Fruit fly (Drosophila melanogaster) whole organism, wandering third instar larva: ENCODE data around the gene Taf1.

ENCODE experiments used
- Abd-B ChIP-seq: fragments of >200 bp; optimal IDR thresholded peaks from 2 replicates; lab custom pipeline; 2017; ENCODE audit warnings: missing biosample characterization, missing genetic modification characterization
- CG32264 ChIP-seq: fragments of 200-800 bp; sonication (Bioruptor generic); optimal IDR thresholded peaks from 2 replicates; lab custom pipeline; 2016; ENCODE audit warnings: missing biosample characterization, missing genetic modification characterization
- CrebA ChIP-seq: fragments of 200-800 bp; sonication (Bioruptor generic); optimal IDR thresholded peaks from 2 replicates; lab custom pipeline; 2016; ENCODE audit warnings: missing biosample characterization, mild to moderate bottlenecking, missing genetic modification characterization, borderline replicate concordance
- Dfd ChIP-seq: fragments of >200 bp; optimal IDR thresholded peaks from 2 replicates; lab custom pipeline; 2017; ENCODE audit warnings: missing biosample characterization, missing genetic modification characterization
- Dif ChIP-seq: fragments of 200-275, 200-300 bp; sonication (Bioruptor generic); optimal IDR thresholded peaks from 2 replicates; lab custom pipeline; 2018; ENCODE audit warnings: missing biosample characterization, missing genetic modification characterization; ENCODE audit not compliant: partially characterized antibody
- GATAd ChIP-seq: sonication (Bioruptor generic); optimal IDR thresholded peaks from 2 replicates; lab custom pipeline; 2016; ENCODE audit warnings: missing biosample characterization, missing genetic modification characterization
- Hnf4 ChIP-seq: fragments of 200-800 bp; sonication (Bioruptor generic); optimal IDR thresholded peaks from 2 replicates; lab custom pipeline; 2016; ENCODE audit warnings: missing biosample characterization, mild to moderate bottlenecking, missing genetic modification characterization
- Hr78 ChIP-seq: fragments of >200 bp; optimal IDR thresholded peaks from 2 replicates; lab custom pipeline; 2017; ENCODE audit warnings: missing biosample characterization, missing genetic modification characterization
- Hr83 ChIP-seq: fragments of 200-300 bp; sonication (Bioruptor generic); optimal IDR thresholded peaks from 2 replicates; lab custom pipeline; 2016; ENCODE audit warnings: missing biosample characterization, mild to moderate bottlenecking, missing genetic modification characterization, moderate library complexity; ENCODE audit not compliant: poor library complexity, severe bottlenecking
- Jra ChIP-seq: sonication (Bioruptor generic); optimal IDR thresholded peaks from 2 replicates; lab custom pipeline; 2016; ENCODE audit warnings: missing biosample characterization, missing genetic modification characterization
- Mio ChIP-seq: sonication (Bioruptor generic); optimal IDR thresholded peaks from 2 replicates; lab custom pipeline; 2016; ENCODE audit warnings: missing biosample characterization, missing genetic modification characterization
- Myc ChIP-seq: fragments of >200 bp; optimal IDR thresholded peaks from 2 replicates; lab custom pipeline; 2017
- N ChIP-seq: fragments of >200 bp; optimal IDR thresholded peaks from 2 replicates; lab custom pipeline; 2018; ENCODE audit warnings: missing biosample characterization, missing external identifiers, missing genetic modification characterization
- OdsH ChIP-seq: fragments of 200-800 bp; sonication (Bioruptor generic); optimal IDR thresholded peaks from 2 replicates; lab custom pipeline; 2016; ENCODE audit warnings: missing biosample characterization, mild to moderate bottlenecking, missing genetic modification characterization
- Vsx2 ChIP-seq: fragments of 200-300, 225-300 bp; sonication (Bioruptor generic); optimal IDR thresholded peaks from 2 replicates; lab custom pipeline; 2018; ENCODE audit warnings: missing biosample characterization, missing genetic modification characterization; ENCODE audit not compliant: partially characterized antibody
- br ChIP-seq: fragments of 200-800 bp; sonication (Bioruptor generic); optimal IDR thresholded peaks from 2 replicates; lab custom pipeline; 2016; ENCODE audit warnings: missing biosample characterization, missing genetic modification characterization
- brk ChIP-seq: fragments of 200-800 bp; sonication (Bioruptor generic); optimal IDR thresholded peaks from 2 replicates; lab custom pipeline; 2016; ENCODE audit warnings: missing biosample characterization, mild to moderate bottlenecking, missing genetic modification characterization
- dl ChIP-seq, 2 experiments: fragments of 175-275, 200-275 bp in 1 of 2; fragments of 200-275 bp in 1 of 2; sonication (Bioruptor generic); optimal IDR thresholded peaks; lab custom pipeline; 2018; ENCODE audit warnings: mild to moderate bottlenecking in 2 of 2, missing biosample characterization in 2 of 2, missing genetic modification characterization in 2 of 2, moderate library complexity in 2 of 2; ENCODE audit not compliant: partially characterized antibody in 2 of 2, insufficient read depth in 1 of 2
- dmrt93B ChIP-seq: fragments of 200-800 bp; sonication (Bioruptor generic); optimal IDR thresholded peaks from 2 replicates; lab custom pipeline; 2018; ENCODE audit warnings: missing biosample characterization, mild to moderate bottlenecking, missing genetic modification characterization
- dsf ChIP-seq: sonication (Bioruptor generic); optimal IDR thresholded peaks from 2 replicates; lab custom pipeline; 2016; ENCODE audit warnings: missing biosample characterization, missing genetic modification characterization, borderline replicate concordance
- ey ChIP-seq: fragments of 200-800 bp; sonication (Bioruptor generic); optimal IDR thresholded peaks from 2 replicates; lab custom pipeline; 2016; ENCODE audit warnings: missing biosample characterization, missing genetic modification characterization
- foxo ChIP-seq, 2 experiments: fragments of 200-800 bp; sonication (Bioruptor generic); optimal IDR thresholded peaks; 2 replicates in 1 of 2; 3 replicates in 1 of 2; lab custom pipeline; 2016 to 2017; ENCODE audit warnings: missing biosample characterization in 2 of 2, missing genetic modification characterization in 2 of 2
- fru ChIP-seq: fragments of 200-800 bp; sonication (Bioruptor generic); optimal IDR thresholded peaks from 3 replicates; lab custom pipeline; 2016; ENCODE audit warnings: missing biosample characterization, mild to moderate bottlenecking, missing genetic modification characterization
- h ChIP-seq: fragments of 200-800 bp; sonication (Bioruptor generic); optimal IDR thresholded peaks from 3 replicates; lab custom pipeline; 2016; ENCODE audit warnings: missing biosample characterization, mild to moderate bottlenecking, missing genetic modification characterization
- jim ChIP-seq: fragments of 175-275, 200-325 bp; sonication (Bioruptor generic); optimal IDR thresholded peaks from 2 replicates; lab custom pipeline; 2016; ENCODE audit warnings: missing biosample characterization, mild to moderate bottlenecking, missing genetic modification characterization
- lola ChIP-seq: fragments of >200 bp; optimal IDR thresholded peaks from 2 replicates; lab custom pipeline; 2017; ENCODE audit warnings: missing biosample characterization, missing genetic modification characterization
- psq ChIP-seq: fragments of 200-800 bp; sonication (Bioruptor generic); optimal IDR thresholded peaks from 3 replicates; lab custom pipeline; 2017; ENCODE audit warnings: missing biosample characterization, mild to moderate bottlenecking, missing genetic modification characterization, moderate library complexity
- rgr ChIP-seq: fragments of 200-800 bp; sonication (Bioruptor generic); optimal IDR thresholded peaks from 3 replicates; lab custom pipeline; 2016; ENCODE audit warnings: missing biosample characterization, mild to moderate bottlenecking, missing genetic modification characterization
- sage ChIP-seq: fragments of 200-800 bp; sonication (Bioruptor generic); optimal IDR thresholded peaks from 2 replicates; lab custom pipeline; 2016; ENCODE audit warnings: missing biosample characterization, mild to moderate bottlenecking, missing genetic modification characterization
- sv ChIP-seq: fragments of 200-800 bp; sonication (Bioruptor generic); optimal IDR thresholded peaks from 3 replicates; lab custom pipeline; 2016; ENCODE audit warnings: missing biosample characterization, missing genetic modification characterization
- tai ChIP-seq: sonication (Bioruptor generic); optimal IDR thresholded peaks from 2 replicates; lab custom pipeline; 2016; ENCODE audit warnings: missing biosample characterization, missing genetic modification characterization
- usp ChIP-seq: fragments of >200 bp; optimal IDR thresholded peaks from 2 replicates; lab custom pipeline; 2017; ENCODE audit warnings: missing biosample characterization, missing genetic modification characterization
- woc ChIP-seq: sonication (Bioruptor generic); optimal IDR thresholded peaks from 2 replicates; lab custom pipeline; 2016; ENCODE audit warnings: missing biosample characterization, mild to moderate bottlenecking, missing genetic modification characterization

Taf1 gene

dm6 chr3R:6646740-6647139 is at the start of gene Taf1:
Gene Taf1, plus strand, starts transcription at chr3R:6646889.
- TF ChIP-seq Myc (lab: Kevin White, UChicago), result peak; percentile 65
- TF ChIP-seq fru (GFP tag; lab: Kevin White, UChicago), result no peak
- no peak for TF ChIP-seq br (GFP tag; lab: Kevin White, UChicago)
- no peak for TF ChIP-seq Hr78 (GFP tag; lab: Kevin White, UChicago)
- no peak for TF ChIP-seq h
- TF ChIP-seq brk, result no peak
- no peak for TF ChIP-seq Abd-B (GFP tag; lab: Kevin White, UChicago)
- TF ChIP-seq rgr (GFP tag; lab: Kevin White, UChicago), result no peak

dm6 chr3R:6597922-6598321 is 48.8 kb upstream of the Taf1 start, which contains the start of gene CG1138:
Gene CG1138, minus strand, starts transcription at chr3R:6598022.
- no peak for TF ChIP-seq tai (GFP tag; lab: Kevin White, UChicago)
- TF ChIP-seq usp (GFP tag; lab: Kevin White, UChicago), result no peak
- TF ChIP-seq psq, result no peak
- TF ChIP-seq dmrt93B (GFP tag; lab: Kevin White, UChicago), result no peak
- no peak for TF ChIP-seq Vsx2 (GFP tag; lab: Kevin White, UChicago)
- TF ChIP-seq Dif (GFP tag; lab: Kevin White, UChicago), result no peak
- TF ChIP-seq GATAd (GFP tag; lab: Kevin White, UChicago), result no peak
- no peak for TF ChIP-seq Hnf4 (GFP tag; lab: Kevin White, UChicago)
- TF ChIP-seq brk, result no peak
- TF ChIP-seq CrebA (GFP tag; lab: Kevin White, UChicago), result no peak
- no peak for TF ChIP-seq sv (GFP tag; lab: Kevin White, UChicago)
- no peak for TF ChIP-seq Hr78 (GFP tag; lab: Kevin White, UChicago)
- no peak for TF ChIP-seq lola
- no peak for TF ChIP-seq br (GFP tag; lab: Kevin White, UChicago)
- TF ChIP-seq Abd-B (GFP tag; lab: Kevin White, UChicago), result no peak
- no peak for TF ChIP-seq CG32264 (GFP tag; lab: Kevin White, UChicago)
- no peak for TF ChIP-seq Hr83 (GFP tag; lab: Kevin White, UChicago)
- TF ChIP-seq jim (GFP tag; lab: Kevin White, UChicago), result no peak
- no peak for TF ChIP-seq fru (GFP tag; lab: Kevin White, UChicago)
- no peak for TF ChIP-seq ey (GFP tag; lab: Kevin White, UChicago)

- TF ChIP-seq Dfd (GFP tag; lab: Kevin White, UChicago) (no peak), CrebA (GFP tag; lab: Kevin White, UChicago) (no peak), Hnf4 (GFP tag; lab: Kevin White, UChicago) (no peak), jim (GFP tag; lab: Kevin White, UChicago) (no peak), dl (GFP tag; optimal IDR thresholded peaks at IDR 0.05; lab: Kevin White, UChicago; ENCODE audit: insufficient read depth in 1 of 2, partially characterized antibody in 2 of 2) (no peak), woc (GFP tag; lab: Kevin White, UChicago) (no peak), dsf (GFP tag; lab: Kevin White, UChicago) (no peak), br (GFP tag; lab: Kevin White, UChicago) (no peak), Jra (no peak), brk (no peak), sage (GFP tag; lab: Kevin White, UChicago) (no peak), foxo (GFP tag; optimal IDR thresholded peaks at IDR 0.05; lab: Kevin White, UChicago) (no peak), dmrt93B (GFP tag; lab: Kevin White, UChicago) (no peak), psq (no peak), usp (GFP tag; lab: Kevin White, UChicago) (no peak), Hr78 (GFP tag; lab: Kevin White, UChicago) (no peak), Myc (lab: Kevin White, UChicago) (no peak), OdsH (GFP tag; lab: Kevin White, UChicago) (no peak), Mio (no peak), Dif (GFP tag; lab: Kevin White, UChicago) (no peak)
- TF ChIP-seq, all 38 proteins: peak for 0
Measured at dm6 chr3R:6600942-6601341, 45.7 kb upstream of the Taf1 start, which contains the start of gene CG31482. Gene CG31482, plus strand, starts transcription at chr3R:6601242.

DNA sequence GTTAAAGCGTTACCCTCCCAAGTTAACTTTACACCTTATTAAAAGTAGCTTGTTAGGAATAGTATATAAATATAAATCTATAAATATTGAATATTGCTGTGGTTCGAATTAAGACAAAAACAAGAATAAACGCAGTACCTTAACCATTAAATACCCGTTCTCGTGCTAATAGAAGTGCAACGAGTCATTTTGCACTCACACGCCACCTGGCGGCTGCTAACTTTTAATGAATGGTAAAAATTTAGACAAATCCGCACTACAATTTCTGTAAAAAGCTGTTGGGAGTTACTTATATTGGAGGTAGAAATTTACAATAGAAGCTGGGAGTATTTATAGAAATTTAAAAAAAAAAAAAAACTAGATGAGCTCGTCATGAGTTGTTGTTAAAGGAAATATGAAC is 41.5 kb upstream of the Taf1 start:
- TF ChIP-seq Vsx2 (GFP tag; lab: Kevin White, UChicago), result no peak
- no peak for TF ChIP-seq N (GFP tag; lab: Kevin White, UChicago)
- no peak for TF ChIP-seq Jra
- TF ChIP-seq CrebA (GFP tag; lab: Kevin White, UChicago), result no peak
- TF ChIP-seq OdsH (GFP tag; lab: Kevin White, UChicago), result no peak
- no peak for TF ChIP-seq CG32264 (GFP tag; lab: Kevin White, UChicago)
- no peak for TF ChIP-seq tai (GFP tag; lab: Kevin White, UChicago)
- no peak for TF ChIP-seq br (GFP tag; lab: Kevin White, UChicago)
- no peak for TF ChIP-seq jim (GFP tag; lab: Kevin White, UChicago)
- no peak for TF ChIP-seq Mio
